Worm (Caenorhabditis elegans): Measurements from ENCODE around the gene twk-4.

ce11 chrII:9152231-9152630 lies 41.9 kb downstream of the twk-4 start, which contains the start of gene col-78:
- TF ChIP-seq ztf-29 (GFP tag; IDR thresholded peaks at IDR 0.05) (no peak), cog-1 (tag; optimal IDR thresholded peaks at IDR 0.05) (no peak), med-1 (GFP tag; optimal IDR thresholded peaks at IDR 0.05; ENCODE audit: insufficient read depth) (no peak)
